Worm (Caenorhabditis elegans) whole organism, L3 larva: ENCODE measurements around the gene C09H10.9.
"Not testable (repeated sequence)": the region's sequence is repeated elsewhere in the genome, so short reads cannot be mapped to it uniquely, and the experiment has no call there.

Experiments used
- R02D3.7 ChIP-seq: fragments of 150-350 bp; optimal IDR thresholded peaks from 2 replicates; lab custom pipeline; 2014; ENCODE audit warnings: missing biosample characterization, missing genetic modification characterization
- ceh-82 ChIP-seq: fragments of 150-350 bp; optimal IDR thresholded peaks from 2 replicates; lab custom pipeline; 2014; ENCODE audit warnings: missing biosample characterization, missing genetic modification characterization
- egl-27 ChIP-seq: sonication (generic microtip); optimal IDR thresholded peaks from 4 replicates; lab custom pipeline; 2017; ENCODE audit warnings: missing biosample characterization, missing genetic modification reagents, missing genetic modification characterization
- elt-2 ChIP-seq: sonication (generic microtip); optimal IDR thresholded peaks from 2 replicates; lab custom pipeline; 2016; ENCODE audit warnings: missing genetic modification reagents, mild to moderate bottlenecking, missing genetic modification characterization, missing compliant biosample characterization
- mdl-1 ChIP-seq: fragments of 150-350 bp; optimal IDR thresholded peaks from 2 replicates; lab custom pipeline; 2014; ENCODE audit warnings: missing biosample characterization, missing genetic modification characterization
- nfya-1 ChIP-seq: sonication (generic microtip); optimal IDR thresholded peaks from 2 replicates; lab custom pipeline; 2017; ENCODE audit warnings: missing genetic modification characterization, mild to moderate bottlenecking, missing compliant biosample characterization, antibody characterized with exemption, moderate library complexity; ENCODE audit not compliant: insufficient read depth
- nhr-28 ChIP-seq: fragments of 150-350 bp; optimal IDR thresholded peaks from 2 replicates; lab custom pipeline; 2014; ENCODE audit warnings: missing biosample characterization, missing genetic modification characterization
- nhr-77 ChIP-seq: fragments of 150-350 bp; optimal IDR thresholded peaks from 2 replicates; lab custom pipeline; 2014; ENCODE audit warnings: missing biosample characterization, missing genetic modification characterization
- pha-4 ChIP-seq: fragments of 150-350 bp; optimal IDR thresholded peaks from 2 replicates; lab custom pipeline; 2014; ENCODE audit warnings: missing biosample characterization, missing genetic modification reagents, missing genetic modification characterization
- sea-2 ChIP-seq: fragments of 150-350 bp; sonication (generic microtip); optimal IDR thresholded peaks from 4 replicates; lab custom pipeline; 2014; ENCODE audit warnings: missing biosample characterization, missing genetic modification reagents, missing genetic modification characterization
- unc-62 ChIP-seq: fragments of 150-350 bp; sonication (generic microtip); optimal IDR thresholded peaks from 4 replicates; lab custom pipeline; 2014; ENCODE audit warnings: missing biosample characterization, missing genetic modification reagents, missing genetic modification characterization

DNA sequence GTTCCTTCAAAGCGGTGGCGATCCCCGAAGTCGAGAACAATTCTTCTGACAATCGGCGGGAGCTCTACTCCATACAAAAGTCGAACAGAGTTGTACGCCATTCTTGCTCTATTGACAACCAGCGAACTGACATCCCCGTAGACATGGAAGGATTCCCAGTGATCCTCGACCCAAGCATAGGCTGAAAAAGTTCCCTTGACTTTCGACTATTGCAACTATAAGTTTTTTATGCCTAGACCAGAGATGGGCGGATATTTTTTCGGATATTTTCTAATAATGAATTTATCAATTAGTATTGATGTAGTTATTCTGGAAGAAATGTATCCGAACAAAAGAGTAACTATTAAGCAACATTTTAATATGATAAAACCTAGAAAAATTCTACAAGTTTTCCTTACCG lies 17.5 kb downstream of the C09H10.9 start, which contains the start of gene W10C6.2:
- not testable (repeated sequence) for TF ChIP-seq elt-2 (tag; lab: Kevin White, UChicago); nhr-28 (tag; lab: Kevin White, UChicago); ceh-82; pha-4 (tag; lab: Kevin White, UChicago); mdl-1 (tag; lab: Kevin White, UChicago); unc-62; nhr-77 (tag; lab: Kevin White, UChicago); R02D3.7; egl-27 (tag; lab: Kevin White, UChicago); sea-2 (GFP tag; lab: Kevin White, UChicago); nfya-1 (tag; lab: Kevin White, UChicago)
